Fruit fly (Drosophila melanogaster) whole organism, wandering third instar larva: ENCODE results near the gene tara.

Experiments
- HLH106 ChIP-seq: fragments of 200-800 bp; optimal IDR thresholded peaks from 3 replicates; lab custom pipeline; 2019; ENCODE audit warnings: missing biosample characterization, mild to moderate bottlenecking, missing genetic modification characterization, moderate library complexity
- Hr78 ChIP-seq: fragments of >200 bp; optimal IDR thresholded peaks from 2 replicates; lab custom pipeline; 2017; ENCODE audit warnings: missing biosample characterization, missing genetic modification characterization
- Vsx2 ChIP-seq: fragments of 200-300, 225-300 bp; sonication (Bioruptor generic); optimal IDR thresholded peaks from 2 replicates; lab custom pipeline; 2018; ENCODE audit warnings: missing biosample characterization, missing genetic modification characterization; ENCODE audit not compliant: partially characterized antibody
- pan ChIP-seq: fragments of >200 bp; optimal IDR thresholded peaks from 2 replicates; lab custom pipeline; 2017
- psq ChIP-seq: fragments of 200-800 bp; sonication (Bioruptor generic); optimal IDR thresholded peaks from 3 replicates; lab custom pipeline; 2017; ENCODE audit warnings: missing biosample characterization, mild to moderate bottlenecking, missing genetic modification characterization, moderate library complexity

DNA sequence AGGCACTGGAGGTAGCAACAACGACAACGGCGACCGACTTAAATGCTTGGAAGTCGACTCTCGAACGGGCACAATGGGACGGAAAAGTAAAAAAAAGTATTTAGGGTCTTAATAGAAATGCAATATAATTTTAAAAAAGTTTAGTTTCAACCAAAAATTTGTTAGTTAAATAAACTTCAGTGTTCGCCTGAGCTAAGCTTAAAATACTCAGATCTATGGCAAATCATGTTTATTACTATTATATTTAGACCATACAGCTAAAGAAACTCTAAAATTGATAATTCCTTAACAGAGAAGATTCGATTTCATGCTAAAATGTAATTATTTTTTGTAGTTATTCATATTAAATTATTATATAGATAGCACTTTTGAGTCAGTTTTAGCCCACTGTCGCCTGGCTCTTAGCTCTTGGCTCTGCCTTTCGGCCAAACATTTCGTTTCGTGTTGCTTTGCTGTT lies 28.0 kb downstream of the tara start:
- no peak for TF ChIP-seq Hr78 (GFP tag; lab: Kevin White, UChicago)
- peak; percentile 85 for TF ChIP-seq HLH106 (tag; lab: Kevin White, UChicago)
- TF ChIP-seq Vsx2 (GFP tag; lab: Kevin White, UChicago), result no peak
- no peak for TF ChIP-seq pan (lab: Kevin White, UChicago)
- peak; percentile 81 for TF ChIP-seq psq (GFP tag; lab: Kevin White, UChicago)
